Worm (Caenorhabditis elegans): ENCODE results near the gene zig-4.

DNA sequence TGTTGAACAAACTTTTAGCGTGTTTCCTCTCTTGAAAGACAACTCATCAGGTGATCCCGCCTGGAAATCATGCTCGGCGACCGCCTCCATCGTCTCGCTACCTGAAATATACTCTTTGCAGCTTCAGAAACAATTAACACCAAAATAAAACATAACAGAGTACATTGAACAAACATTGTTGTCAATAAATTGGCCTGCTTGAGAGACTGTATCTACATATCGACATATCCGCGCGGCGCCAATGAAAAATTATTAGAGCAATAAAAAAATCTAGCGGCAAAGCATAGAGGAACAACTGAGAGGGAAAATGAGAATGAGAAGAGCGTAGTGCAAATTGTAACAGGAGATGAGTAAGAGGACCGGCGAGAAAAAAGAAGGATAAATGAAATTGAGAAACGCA, 36.4 kb downstream of the zig-4 start, which contains the start of gene sem-5:
- TF ChIP-seq dao-5 (tag; optimal IDR thresholded peaks at IDR 0.05): no peak
- no peak for TF ChIP-seq him-1 (tag; optimal IDR thresholded peaks at IDR 0.05)

Measured in whole organism, L4/young adult.